Fruit fly (Drosophila melanogaster): Measurements from ENCODE around the gene CG10324.

- peak; percentile 67 for TF ChIP-seq psq (GFP tag; optimal IDR thresholded peaks at IDR 0.05)
- no peak for TF ChIP-seq dsf (GFP tag; optimal IDR thresholded peaks at IDR 0.05; ENCODE audit: borderline replicate concordance)
- TF ChIP-seq Abd-B (GFP tag; optimal IDR thresholded peaks at IDR 0.05): no peak
Observed at dm6 chr3R:16625844-16626430, 20.9 kb downstream of the CG10324 start.

Data from whole organism, wandering third instar larva.